Worm (Caenorhabditis elegans): ENCODE measurements around the gene Y57G11B.3.
"Not testable (repeated sequence)": the region's sequence is repeated elsewhere in the genome, so short reads cannot be mapped to it uniquely, and the experiment has no call there.

Y57G11B.3 gene

ce11 chrIV:14551870-14552269 lies 22.3 kb downstream of the Y57G11B.3 start, which contains the start of gene pals-30:
pals-30 (minus strand) TSS chrIV:14551970.
- not testable (repeated sequence) for TF ChIP-seq lin-11, skn-1, elt-1 (tag; optimal IDR thresholded peaks at IDR 0.05)

DNA sequence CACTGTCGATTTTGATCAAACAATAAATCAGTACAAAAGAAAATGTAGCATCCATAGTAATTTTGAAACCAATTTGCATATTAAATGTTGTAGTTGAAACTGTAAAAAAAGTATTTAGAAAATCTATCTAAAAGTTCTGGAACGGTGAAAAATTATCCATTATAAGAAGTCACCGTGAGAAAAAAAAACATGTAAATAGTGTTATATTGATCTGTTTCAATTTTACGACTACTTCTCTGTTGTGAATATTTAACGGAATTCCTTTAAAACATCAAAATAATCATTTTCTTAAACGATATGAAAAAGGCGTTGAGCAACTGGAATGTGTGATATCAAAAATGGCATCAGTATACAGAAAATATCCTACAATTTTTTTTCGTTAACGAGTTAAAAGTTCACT lies 24.9 kb downstream of the Y57G11B.3 start, which contains the start of gene T27E7.9:
T27E7.9 (minus strand) TSS at position 101 of the 400 bp plus-strand sequence.
- TF ChIP-seq unc-55 (GFP tag; optimal IDR thresholded peaks at IDR 0.05) (no peak), lin-11 (tag; optimal IDR thresholded peaks at IDR 0.05) (no peak), ztf-1 (GFP tag; conservative IDR thresholded peaks at IDR 0.05) (no peak), mbf-1 (tag; optimal IDR thresholded peaks at IDR 0.05) (no peak), nhr-12 (tag; optimal IDR thresholded peaks at IDR 0.05) (no peak), nhr-25 (tag; optimal IDR thresholded peaks at IDR 0.05) (no peak), nhr-77 (tag; optimal IDR thresholded peaks at IDR 0.05) (no peak), ZK546.5 (tag; optimal IDR thresholded peaks at IDR 0.05) (no peak), mab-5 (tag; optimal IDR thresholded peaks at IDR 0.05) (no peak), nhr-129 (tag; optimal IDR thresholded peaks at IDR 0.05) (no peak), fos-1 (tag; optimal IDR thresholded peaks at IDR 0.05) (no peak)

ce11 chrIV:14547292-14547691 lies 26.9 kb downstream of the Y57G11B.3 start:
- TF ChIP-seq nhr-129 (tag; optimal IDR thresholded peaks at IDR 0.05): no peak
- TF ChIP-seq sem-4 (tag; optimal IDR thresholded peaks at IDR 0.05): no peak
- no peak for TF ChIP-seq nhr-237 (tag; optimal IDR thresholded peaks at IDR 0.05)
- no peak for TF ChIP-seq R02D3.7 (tag; optimal IDR thresholded peaks at IDR 0.05)
- no peak for TF ChIP-seq unc-55 (GFP tag; optimal IDR thresholded peaks at IDR 0.05)
- no peak for TF ChIP-seq aly-2 (tag; optimal IDR thresholded peaks at IDR 0.05)
- TF ChIP-seq ZK546.5 (tag; optimal IDR thresholded peaks at IDR 0.05): no peak
- no peak for TF ChIP-seq ztf-4 (tag; optimal IDR thresholded peaks at IDR 0.05)
- no peak for TF ChIP-seq nhr-12 (tag; optimal IDR thresholded peaks at IDR 0.05)
- TF ChIP-seq lin-13 (GFP tag; optimal IDR thresholded peaks at IDR 0.05): no peak

ce11 chrIV:14542517-14542916 lies 31.7 kb downstream of the Y57G11B.3 start, which contains the start of gene pals-29:
pals-29 (minus strand) TSS chrIV:14542617.
- TF ChIP-seq peb-1 (tag; optimal IDR thresholded peaks at IDR 0.05): no peak
- no peak for TF ChIP-seq nhr-237 (tag; optimal IDR thresholded peaks at IDR 0.05)
- no peak for TF ChIP-seq Y55F3AM.14 (GFP tag; optimal IDR thresholded peaks at IDR 0.05)
- no peak for TF ChIP-seq lin-11 (tag; optimal IDR thresholded peaks at IDR 0.05)
- TF ChIP-seq nhr-25 (tag; optimal IDR thresholded peaks at IDR 0.05): no peak
- TF ChIP-seq ceh-82 (tag; optimal IDR thresholded peaks at IDR 0.05): no peak
- no peak for TF ChIP-seq fos-1 (tag; optimal IDR thresholded peaks at IDR 0.05)
- TF ChIP-seq sma-9 (GFP tag; optimal IDR thresholded peaks at IDR 0.05): no peak
- no peak for TF ChIP-seq sma-9 (tag; optimal IDR thresholded peaks at IDR 0.05)
- TF ChIP-seq ceh-16 (tag; optimal IDR thresholded peaks at IDR 0.05): no peak
- TF ChIP-seq blmp-1 (tag; optimal IDR thresholded peaks at IDR 0.05; ENCODE audit: insufficient read depth): no peak
- no peak for TF ChIP-seq unc-62 (GFP tag; optimal IDR thresholded peaks at IDR 0.05)
- TF ChIP-seq ztf-11 (tag; optimal IDR thresholded peaks at IDR 0.05): no peak
- no peak for TF ChIP-seq skn-1 (tag; optimal IDR thresholded peaks at IDR 0.05)
- TF ChIP-seq nhr-6 (tag; optimal IDR thresholded peaks at IDR 0.05): no peak
- no peak for TF ChIP-seq elt-1 (tag; optimal IDR thresholded peaks at IDR 0.05)
- no peak for TF ChIP-seq ztf-4 (tag; optimal IDR thresholded peaks at IDR 0.05)
- TF ChIP-seq ZK546.5 (tag; optimal IDR thresholded peaks at IDR 0.05): no peak
- no peak for TF ChIP-seq elt-3 (tag; optimal IDR thresholded peaks at IDR 0.05)
- no peak for TF ChIP-seq lin-13 (GFP tag; optimal IDR thresholded peaks at IDR 0.05)

DNA sequence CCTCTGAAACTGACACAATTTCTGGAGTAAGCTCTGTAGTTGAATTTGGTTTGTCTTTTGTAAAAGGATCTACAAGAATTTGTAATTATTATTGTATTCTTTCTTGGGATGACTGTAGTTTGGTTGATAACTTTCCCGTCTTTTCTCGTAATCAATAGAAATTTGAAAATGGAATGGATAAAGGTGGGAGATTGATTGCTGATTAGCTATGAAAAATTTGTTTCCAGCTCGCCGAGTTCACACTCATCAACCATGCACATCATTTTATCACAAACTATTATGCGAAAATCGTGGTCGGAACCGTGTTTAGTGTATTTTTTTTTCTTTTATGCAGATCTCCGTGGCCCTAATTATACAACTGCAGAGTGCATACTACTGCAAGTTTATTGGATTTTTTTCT lies 37.3 kb downstream of the Y57G11B.3 start, which contains the start of gene T27E7.5:
T27E7.5 (plus strand) TSS at position 253 of the 400 bp plus-strand sequence.
- no peak for TF ChIP-seq ama-1 (optimal IDR thresholded peaks at IDR 0.05)
- no peak for TF ChIP-seq alr-1 (tag; optimal IDR thresholded peaks at IDR 0.05)

ce11 chrIV:14534967-14535366 lies 39.2 kb downstream of the Y57G11B.3 start, which contains the start of gene T27E7.4:
T27E7.4 (minus strand) TSS chrIV:14535067.
- TF ChIP-seq Y55F3AM.14 (GFP tag; optimal IDR thresholded peaks at IDR 0.05) (no peak), nhr-23 (tag; optimal IDR thresholded peaks at IDR 0.05) (no peak), unc-39 (tag; optimal IDR thresholded peaks at IDR 0.05) (no peak), unc-55 (GFP tag; optimal IDR thresholded peaks at IDR 0.05) (no peak), gmeb-1 (tag; optimal IDR thresholded peaks at IDR 0.05) (no peak), lin-13 (GFP tag; optimal IDR thresholded peaks at IDR 0.05) (no peak), fos-1 (tag; optimal IDR thresholded peaks at IDR 0.05) (no peak), ztf-4 (tag; optimal IDR thresholded peaks at IDR 0.05) (no peak)
